Fruit fly (Drosophila melanogaster) whole organism, embryonic: ENCODE data around the gene Prx4.

Source experiments
- Atf3 ChIP-seq: fragments of 200-800 bp; sonication (Bioruptor generic); optimal IDR thresholded peaks from 3 replicates; lab custom pipeline; 2016; ENCODE audit warnings: missing biosample characterization, missing genetic modification characterization
- B-H1 ChIP-seq: fragments of 200-800 bp; sonication (Bioruptor generic); IDR thresholded peaks from 3 replicates; pipeline ENCODE4 v1.3.6; 2022; ENCODE audit warnings: missing biosample characterization, missing genetic modification characterization
- B-H2 ChIP-seq: fragments of 200-800 bp; sonication (Bioruptor generic); optimal IDR thresholded peaks from 2 replicates; lab custom pipeline; 2018; ENCODE audit warnings: missing biosample characterization, mild to moderate bottlenecking, missing genetic modification characterization
- CG10147 ChIP-seq: fragments of 200-800 bp; sonication (Bioruptor generic); optimal IDR thresholded peaks from 2 replicates; lab custom pipeline; 2019; ENCODE audit warnings: missing biosample characterization, mild to moderate bottlenecking, missing genetic modification characterization, moderate library complexity
- CG10366 ChIP-seq: fragments of 200-800 bp; sonication (Bioruptor generic); IDR thresholded peaks from 2 replicates; pipeline ENCODE4 v1.3.6; 2022; ENCODE audit warnings: missing biosample characterization, missing genetic modification characterization
- CG10654 ChIP-seq: fragments of 200-800 bp; sonication (Bioruptor generic); optimal IDR thresholded peaks from 2 replicates; lab custom pipeline; 2016; ENCODE audit warnings: missing biosample characterization, missing genetic modification characterization
- CG11456 ChIP-seq: fragments of 200-800 bp; sonication (Bioruptor generic); IDR thresholded peaks from 3 replicates; pipeline ENCODE4 v1.3.6; 2022; ENCODE audit warnings: missing biosample characterization, missing genetic modification characterization
- CG11504 ChIP-seq: fragments of 200-800 bp; sonication (Bioruptor generic); optimal IDR thresholded peaks from 3 replicates; lab custom pipeline; 2019; ENCODE audit warnings: missing biosample characterization, mild to moderate bottlenecking, missing genetic modification characterization, moderate library complexity
- CG14050 ChIP-seq: fragments of 200-800 bp; sonication (Bioruptor generic); IDR thresholded peaks from 3 replicates; pipeline ENCODE4 v1.3.6; 2022; ENCODE audit warnings: missing biosample characterization, missing genetic modification characterization
- CG17612 ChIP-seq: fragments of 200-800 bp; sonication (Bioruptor generic); IDR thresholded peaks from 2 replicates; pipeline ENCODE4 v1.3.6; 2022; ENCODE audit warnings: missing biosample characterization, missing genetic modification characterization
- CG2712 ChIP-seq: fragments of 200-800 bp; optimal IDR thresholded peaks from 3 replicates; lab custom pipeline; 2019; ENCODE audit warnings: missing biosample characterization, mild to moderate bottlenecking, missing genetic modification characterization, moderate library complexity
- CG30403 ChIP-seq: fragments of 200-800 bp; sonication (Bioruptor generic); optimal IDR thresholded peaks from 3 replicates; lab custom pipeline; 2016; ENCODE audit warnings: missing biosample characterization, missing genetic modification characterization
- CG3065 ChIP-seq: fragments of 200-800 bp; sonication (Bioruptor generic); optimal IDR thresholded peaks from 2 replicates; lab custom pipeline; 2016; ENCODE audit warnings: missing biosample characterization, missing genetic modification characterization
- CG31388 ChIP-seq: fragments of 200-800 bp; sonication (Bioruptor generic); optimal IDR thresholded peaks from 2 replicates; lab custom pipeline; 2016; ENCODE audit warnings: missing biosample characterization, missing genetic modification characterization
- CG31441 ChIP-seq: fragments of 200-800 bp; sonication (Bioruptor generic); IDR thresholded peaks from 2 replicates; pipeline ENCODE4 v1.3.6; 2022; ENCODE audit warnings: missing biosample characterization, missing genetic modification characterization
- CG8281 ChIP-seq: fragments of 200-800 bp; sonication (Bioruptor generic); optimal IDR thresholded peaks from 2 replicates; lab custom pipeline; 2018; ENCODE audit warnings: missing biosample characterization, mild to moderate bottlenecking, missing genetic modification characterization, moderate library complexity
- CG8359 ChIP-seq: fragments of 200-800 bp; sonication (Bioruptor generic); optimal IDR thresholded peaks from 2 replicates; lab custom pipeline; 2017; ENCODE audit warnings: missing biosample characterization, mild to moderate bottlenecking, missing genetic modification characterization, borderline replicate concordance
- Camta ChIP-seq: fragments of 200-800 bp; sonication (Bioruptor generic); optimal IDR thresholded peaks from 2 replicates; lab custom pipeline; 2016; ENCODE audit warnings: missing biosample characterization, missing genetic modification characterization
- CkIIα-i1 ChIP-seq: fragments of 200-800 bp; sonication (Bioruptor generic); IDR thresholded peaks from 2 replicates; pipeline ENCODE4 v1.3.6; 2022; ENCODE audit warnings: missing biosample characterization, missing genetic modification characterization
- Deaf1 ChIP-seq: fragments of 200-800 bp; optimal IDR thresholded peaks from 3 replicates; lab custom pipeline; 2019; ENCODE audit warnings: missing biosample characterization, mild to moderate bottlenecking, missing genetic modification characterization, moderate library complexity
- H15 ChIP-seq: fragments of 200-800 bp; sonication (Bioruptor generic); IDR thresholded peaks from 3 replicates; pipeline ENCODE4 v1.3.6; 2022; ENCODE audit warnings: missing biosample characterization, missing genetic modification characterization
- Med ChIP-seq: fragments of 200-800 bp; sonication (Bioruptor generic); peaks from one replicate; lab custom pipeline; 2016; ENCODE audit warnings: missing biosample characterization, missing genetic modification characterization, mild to moderate bottlenecking, inconsistent platforms, moderate library complexity
- NFAT ChIP-seq: fragments of 200-800 bp; sonication (Bioruptor generic); IDR thresholded peaks from 2 replicates; pipeline ENCODE4 v1.3.6; 2022; ENCODE audit warnings: missing biosample characterization, missing genetic modification characterization
- Neu2 ChIP-seq: fragments of 200-800 bp; sonication (Bioruptor generic); optimal IDR thresholded peaks from 3 replicates; lab custom pipeline; 2016; ENCODE audit warnings: missing biosample characterization, missing genetic modification characterization, borderline replicate concordance
- Oli ChIP-seq: fragments of 200-800 bp; sonication (Bioruptor generic); optimal IDR thresholded peaks from 2 replicates; lab custom pipeline; 2018; ENCODE audit warnings: missing biosample characterization, mild to moderate bottlenecking, missing genetic modification characterization, moderate library complexity
- Opbp ChIP-seq: fragments of 200-800 bp; sonication (Bioruptor generic); IDR thresholded peaks from 3 replicates; pipeline ENCODE4 v1.3.6; 2022; ENCODE audit warnings: missing biosample characterization, missing genetic modification characterization; ENCODE audit not compliant: partially characterized antibody
- Rx ChIP-seq: fragments of 200-800 bp; sonication (Bioruptor generic); IDR thresholded peaks from 2 replicates; pipeline ENCODE4 v1.3.6; 2022; ENCODE audit warnings: missing biosample characterization, missing genetic modification characterization
- Ssrp ChIP-seq: fragments of 200-800 bp; sonication (Bioruptor generic); optimal IDR thresholded peaks from 2 replicates; lab custom pipeline; 2018; ENCODE audit warnings: missing biosample characterization, mild to moderate bottlenecking, missing genetic modification characterization, moderate library complexity
- Tbp ChIP-seq: fragments of >200 bp; optimal IDR thresholded peaks from 2 replicates; lab custom pipeline; 2018; ENCODE audit warnings: missing biosample characterization, missing genetic modification characterization
- cato ChIP-seq: fragments of 200-800 bp; sonication (Bioruptor generic); optimal IDR thresholded peaks from 2 replicates; lab custom pipeline; 2016; ENCODE audit warnings: missing biosample characterization, missing genetic modification characterization, borderline replicate concordance
- crp ChIP-seq, 2 experiments: fragments of 200-800 bp; sonication (Bioruptor generic); optimal IDR thresholded peaks; 2 replicates in 1 of 2; 3 replicates in 1 of 2; lab custom pipeline; 2017; ENCODE audit warnings: missing biosample characterization in 2 of 2, missing genetic modification characterization in 2 of 2, mild to moderate bottlenecking in 1 of 2, moderate library complexity in 1 of 2
- da ChIP-seq: fragments of 200-800 bp; sonication (Bioruptor generic); optimal IDR thresholded peaks from 2 replicates; lab custom pipeline; 2016; ENCODE audit warnings: missing biosample characterization, missing genetic modification characterization
- danr ChIP-seq: fragments of 200-800 bp; sonication (Bioruptor generic); IDR thresholded peaks from 2 replicates; pipeline ENCODE4 v1.3.6; 2022; ENCODE audit warnings: missing biosample characterization, missing genetic modification characterization
- gem ChIP-seq: fragments of 200-800 bp; sonication (Bioruptor generic); optimal IDR thresholded peaks from 2 replicates; lab custom pipeline; 2019; ENCODE audit warnings: missing biosample characterization, mild to moderate bottlenecking, missing genetic modification characterization, moderate library complexity
- gro ChIP-seq: fragments of 200-800 bp; sonication (Bioruptor generic); optimal IDR thresholded peaks from 2 replicates; lab custom pipeline; 2016; ENCODE audit warnings: missing biosample characterization, missing genetic modification characterization
- h ChIP-seq: fragments of >200 bp; optimal IDR thresholded peaks from 2 replicates; lab custom pipeline; 2017
- jigr1 ChIP-seq: fragments of 200-800 bp; sonication (Bioruptor generic); IDR thresholded peaks from 3 replicates; pipeline ENCODE4 v1.3.6; 2022; ENCODE audit warnings: missing biosample characterization, missing genetic modification characterization
- jing ChIP-seq: fragments of 200-800 bp; sonication (Bioruptor generic); optimal IDR thresholded peaks from 2 replicates; lab custom pipeline; 2018; ENCODE audit warnings: missing biosample characterization, mild to moderate bottlenecking, missing genetic modification characterization
- mld ChIP-seq: fragments of 200-800 bp; sonication (Bioruptor generic); IDR thresholded peaks from 3 replicates; pipeline ENCODE4 v1.3.6; 2022; ENCODE audit warnings: missing biosample characterization, missing genetic modification characterization; ENCODE audit not compliant: partially characterized antibody
- nau ChIP-seq: fragments of 200-800 bp; sonication (Bioruptor generic); optimal IDR thresholded peaks from 3 replicates; lab custom pipeline; 2017; ENCODE audit warnings: missing biosample characterization, mild to moderate bottlenecking, missing genetic modification characterization, missing genetic modification reagents
- rib ChIP-seq: fragments of 200-800 bp; sonication (Bioruptor generic); IDR thresholded peaks from 2 replicates; pipeline ENCODE4 v1.3.6; 2022; ENCODE audit warnings: missing biosample characterization, missing genetic modification characterization
- scrt ChIP-seq: fragments of 200-800 bp; sonication (Bioruptor generic); optimal IDR thresholded peaks from 2 replicates; lab custom pipeline; 2018; ENCODE audit warnings: missing biosample characterization, mild to moderate bottlenecking, missing genetic modification characterization, moderate library complexity
- sima ChIP-seq: fragments of 200-800 bp; sonication (Bioruptor generic); optimal IDR thresholded peaks from 2 replicates; lab custom pipeline; 2016; ENCODE audit warnings: missing biosample characterization, missing genetic modification characterization
- slou ChIP-seq: fragments of 200-800 bp; sonication (Bioruptor generic); optimal IDR thresholded peaks from 3 replicates; lab custom pipeline; 2016; ENCODE audit warnings: missing biosample characterization, missing genetic modification characterization
- tap ChIP-seq: fragments of 200-800 bp; optimal IDR thresholded peaks from 3 replicates; lab custom pipeline; 2019; ENCODE audit warnings: missing biosample characterization, mild to moderate bottlenecking, missing genetic modification characterization, moderate library complexity
- tgo ChIP-seq: fragments of 200-800 bp; sonication (Bioruptor generic); IDR thresholded peaks from 3 replicates; pipeline ENCODE4 v1.3.6; 2022; ENCODE audit warnings: missing biosample characterization, missing genetic modification characterization
- trh ChIP-seq: fragments of 200-800 bp; sonication (Bioruptor generic); optimal IDR thresholded peaks from 2 replicates; lab custom pipeline; 2016; ENCODE audit warnings: missing biosample characterization, missing genetic modification characterization
- unc-4 ChIP-seq: fragments of 200-800 bp; sonication (Bioruptor generic); IDR thresholded peaks from 2 replicates; pipeline ENCODE4 v1.3.6; 2022; ENCODE audit warnings: missing biosample characterization, missing genetic modification characterization; ENCODE audit not compliant: partially characterized antibody
- vvl ChIP-seq: fragments of 200-800 bp; sonication (Bioruptor generic); IDR thresholded peaks from 2 replicates; pipeline ENCODE4 v1.3.6; 2022; ENCODE audit warnings: missing biosample characterization, missing genetic modification characterization
- wdn ChIP-seq: fragments of 200-800 bp; sonication (Bioruptor generic); IDR thresholded peaks from 2 replicates; pipeline ENCODE4 v1.3.6; 2022; ENCODE audit warnings: missing biosample characterization, missing genetic modification characterization

The Prx4 gene

DNA sequence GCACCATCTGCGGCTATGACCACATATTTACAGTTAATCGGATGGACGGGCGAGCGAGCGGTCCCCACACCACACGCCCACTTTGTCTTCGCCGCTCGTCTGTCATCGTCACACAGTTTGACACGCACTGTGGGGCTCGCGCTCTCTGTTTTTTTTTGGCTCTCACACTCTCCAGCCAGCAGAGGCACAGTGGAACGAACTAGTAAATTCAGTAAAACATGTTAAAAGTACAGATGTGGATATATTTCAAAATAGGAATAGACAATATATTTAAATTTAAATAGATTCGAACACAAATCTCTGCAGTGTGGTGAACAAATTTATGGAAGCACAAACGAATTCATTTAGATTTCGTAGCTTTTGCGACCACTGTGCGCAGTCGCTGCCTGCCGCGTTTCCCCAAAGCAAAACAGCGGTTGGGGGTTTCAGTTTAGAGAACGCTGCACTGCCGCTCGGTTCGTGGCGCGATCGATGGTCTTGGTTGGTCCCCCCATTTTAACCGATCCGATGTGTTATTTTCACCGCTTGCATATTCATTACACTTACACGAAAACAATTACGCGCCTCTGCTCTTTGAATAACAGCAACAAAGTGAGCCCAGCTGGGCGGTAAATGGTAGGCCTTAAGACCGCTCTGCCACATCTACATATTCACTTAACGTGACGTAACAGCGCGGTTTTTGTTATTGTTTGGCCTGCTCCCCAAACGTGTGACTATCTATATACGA, 39.1 kb downstream of the Prx4 start (continued):
- TF ChIP-seq gro (GFP tag; lab: Kevin White, UChicago) (peak; percentile 97), NFAT (GFP tag; lab: Robert Waterston, UW) (peak; percentile 98), sima (GFP tag; lab: Kevin White, UChicago) (peak; percentile 90), B-H2 (GFP tag; lab: Kevin White, UChicago) (peak; percentile 98), CG10147 (peak; percentile 96), da (GFP tag; lab: Kevin White, UChicago) (peak; percentile 92), Deaf1 (tag; lab: Kevin White, UChicago) (peak; percentile 90), trh (GFP tag; lab: Kevin White, UChicago) (peak; percentile 95), Rx (GFP tag; lab: Robert Waterston, UW) (peak; percentile 98), jing (GFP tag; lab: Kevin White, UChicago) (peak; percentile 96), Atf3 (GFP tag; lab: Kevin White, UChicago) (peak; percentile 92), CG11456 (GFP tag; lab: Robert Waterston, UW) (peak; percentile 98), cato (GFP tag; lab: Kevin White, UChicago) (peak; percentile 97), Opbp (peak; percentile 83), Med (GFP tag; lab: Kevin White, UChicago) (peak; percentile 100), Camta (GFP tag; lab: Kevin White, UChicago) (peak; percentile 94), gem (peak; percentile 99), CG31441 (GFP tag; lab: Robert Waterston, UW) (peak; percentile 96), CG8359 (GFP tag; lab: Kevin White, UChicago) (peak; percentile 95), mld (GFP tag; lab: Robert Waterston, UW) (peak; percentile 72; the same call in 1 of the 3 replicates), CG31388 (peak; percentile 95), CG8281 (tag; lab: Kevin White, UChicago) (peak; percentile 92), crp (GFP tag; optimal IDR thresholded peaks at IDR 0.05; lab: Kevin White, UChicago) (peak in 1 of 2 experiments; percentile 73), scrt (GFP tag; lab: Kevin White, UChicago) (peak; percentile 98), H15 (GFP tag; lab: Robert Waterston, UW) (peak; percentile 98), vvl (GFP tag; lab: Robert Waterston, UW) (peak; percentile 99), jigr1 (GFP tag; lab: Robert Waterston, UW) (peak; percentile 93), unc-4 (GFP tag; lab: Robert Waterston, UW) (peak; percentile 41; the same call in 1 of the 2 replicates), CG11504 (tag; lab: Kevin White, UChicago) (peak; percentile 97), CG17612 (peak; percentile 97), Neu2 (GFP tag; lab: Kevin White, UChicago) (peak; percentile 66), CG30403 (peak; percentile 99), Oli (peak; percentile 99), B-H1 (GFP tag; lab: Robert Waterston, UW) (peak; percentile 98), CG10654 (peak; percentile 97), Ssrp (tag; lab: Kevin White, UChicago) (peak; percentile 97), Tbp (no peak), CG10366 (GFP tag; lab: Robert Waterston, UW) (peak; percentile 99), CG3065 (peak; percentile 95), danr (GFP tag; lab: Robert Waterston, UW) (peak; percentile 96), wdn (GFP tag; lab: Robert Waterston, UW) (peak; percentile 98), rib (GFP tag; lab: Robert Waterston, UW) (peak; percentile 98), tap (tag; lab: Kevin White, UChicago) (peak; percentile 98), CG2712 (peak; percentile 98), CG14050 (peak; percentile 98), tgo (peak; percentile 98), slou (GFP tag; lab: Kevin White, UChicago) (peak; percentile 94), h (lab: Kevin White, UChicago) (no peak), CkIIα-i1 (peak; percentile 72; the same call in 1 of the 2 replicates), nau (peak; percentile 98)
